Fruit fly (Drosophila melanogaster): ENCODE data around the gene CG17896.

The CG17896 gene

DNA sequence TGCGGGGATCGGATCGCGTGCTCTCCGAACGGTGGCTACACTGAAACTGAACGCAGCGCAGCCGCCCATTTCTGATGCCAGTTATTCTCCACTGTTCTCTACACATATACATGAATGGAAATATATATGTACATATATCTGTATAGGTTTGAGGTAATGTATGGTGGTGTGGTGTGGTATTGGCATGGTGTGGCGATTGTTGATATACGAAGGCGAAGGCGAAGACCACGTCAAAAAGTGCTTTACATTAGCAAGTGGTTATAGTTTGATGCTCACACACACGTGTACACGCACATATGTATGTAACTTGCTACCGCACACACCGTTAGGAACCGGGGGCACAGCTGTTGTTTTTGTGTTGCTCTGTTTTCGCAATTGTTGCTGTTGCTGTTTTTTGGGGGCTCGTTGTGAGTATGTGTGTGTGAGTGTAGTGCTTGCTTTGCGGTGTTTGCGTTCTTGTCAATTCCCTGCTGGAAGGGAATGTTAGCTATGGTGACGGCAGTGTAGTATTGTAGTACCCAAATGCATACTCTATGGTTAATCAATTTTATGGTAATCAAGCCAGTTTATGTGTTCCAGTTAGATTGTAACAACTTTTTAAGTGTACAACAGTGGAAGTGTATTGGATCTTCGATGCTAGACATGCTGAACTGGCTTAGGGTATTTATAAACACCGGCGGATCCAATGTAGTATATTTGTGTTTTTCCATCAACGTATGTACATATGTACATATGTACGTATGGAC is at the start of gene CG17896 (continued):
- TF ChIP-seq CG13894 (tag; optimal IDR thresholded peaks at IDR 0.05): peak; percentile 97
- peak; percentile 99 for TF ChIP-seq HmgZ (tag; optimal IDR thresholded peaks at IDR 0.05)
- TF ChIP-seq crol (GFP tag; IDR thresholded peaks at IDR 0.05): no peak
- no peak for TF ChIP-seq tio (GFP tag; optimal IDR thresholded peaks at IDR 0.05)
- peak; percentile 95 for TF ChIP-seq CG3726 (GFP tag; IDR thresholded peaks at IDR 0.05)
- TF ChIP-seq pho (GFP tag; optimal IDR thresholded peaks at IDR 0.05): peak; percentile 99
- peak; percentile 97 for TF ChIP-seq Optix (GFP tag; IDR thresholded peaks at IDR 0.05)
- TF ChIP-seq CG11247 (GFP tag; IDR thresholded peaks at IDR 0.05): peak; percentile 98
- TF ChIP-seq CG17359 (tag; optimal IDR thresholded peaks at IDR 0.05): peak; percentile 97
- TF ChIP-seq HLH54F (GFP tag; optimal IDR thresholded peaks at IDR 0.05): peak; percentile 99
- TF ChIP-seq dati (GFP tag; IDR thresholded peaks at IDR 0.05): peak; percentile 90
- TF ChIP-seq Rfx (GFP tag; IDR thresholded peaks at IDR 0.05): peak; percentile 100
- TF ChIP-seq CG17912 (GFP tag; optimal IDR thresholded peaks at IDR 0.05): peak; percentile 50
- TF ChIP-seq gsb-n (tag; optimal IDR thresholded peaks at IDR 0.05): peak; percentile 88
- TF ChIP-seq exex (tag; optimal IDR thresholded peaks at IDR 0.05): peak; percentile 91
- TF ChIP-seq sisA (GFP tag; IDR thresholded peaks at IDR 0.05): peak; percentile 98
- peak; percentile 99 for TF ChIP-seq Gug (GFP tag; IDR thresholded peaks at IDR 0.05)
- no peak for TF ChIP-seq hth (optimal IDR thresholded peaks at IDR 0.05)
- peak; percentile 94 for TF ChIP-seq CG11560 (tag; IDR thresholded peaks at IDR 0.05)
- peak; percentile 99 for TF ChIP-seq Atf6 (GFP tag; IDR thresholded peaks at IDR 0.05)
- peak; percentile 98 for TF ChIP-seq CG30403 (GFP tag; optimal IDR thresholded peaks at IDR 0.05)
- TF ChIP-seq CG14860 (GFP tag; IDR thresholded peaks at IDR 0.05; ENCODE audit: partially characterized antibody): no peak
- peak; percentile 88 for TF ChIP-seq ewg (GFP tag; optimal IDR thresholded peaks at IDR 0.05)
- TF ChIP-seq Sin3A (optimal IDR thresholded peaks at IDR 0.05): no peak
- TF ChIP-seq prd (optimal IDR thresholded peaks at IDR 0.05): no peak
- peak; percentile 99 for TF ChIP-seq prd (GFP tag; IDR thresholded peaks at IDR 0.05)
- peak; percentile 95 for TF ChIP-seq CG14050 (GFP tag; IDR thresholded peaks at IDR 0.05)
- TF ChIP-seq ftz-f1 (GFP tag; optimal IDR thresholded peaks at IDR 0.05): peak; percentile 19
- TF ChIP-seq CG12219 (GFP tag; optimal IDR thresholded peaks at IDR 0.05): peak; percentile 98
- peak; percentile 99 for TF ChIP-seq wdn (GFP tag; IDR thresholded peaks at IDR 0.05)
- TF ChIP-seq Meics (GFP tag; optimal IDR thresholded peaks at IDR 0.05): peak; percentile 98
- no peak for TF ChIP-seq CG17568 (GFP tag; optimal IDR thresholded peaks at IDR 0.05)
- peak; percentile 99 for TF ChIP-seq CG7786 (GFP tag; optimal IDR thresholded peaks at IDR 0.05)
- peak; percentile 95 for TF ChIP-seq CG11093 (GFP tag; IDR thresholded peaks at IDR 0.05)
- no peak for TF ChIP-seq CG7963 (GFP tag; IDR thresholded peaks at IDR 0.05; ENCODE audit: partially characterized antibody)
- peak; percentile 96 for TF ChIP-seq cwo (GFP tag; optimal IDR thresholded peaks at IDR 0.05)
- peak; percentile 75 for TF ChIP-seq CG17186 (GFP tag; optimal IDR thresholded peaks at IDR 0.05)
- TF ChIP-seq YL-1 (GFP tag; optimal IDR thresholded peaks at IDR 0.05): peak; percentile 39
- TF ChIP-seq hbn (GFP tag; IDR thresholded peaks at IDR 0.05; ENCODE audit: partially characterized antibody): no peak
- TF ChIP-seq bigmax (GFP tag; optimal IDR thresholded peaks at IDR 0.05): peak; percentile 65
- TF ChIP-seq gfzf (GFP tag; optimal IDR thresholded peaks at IDR 0.05): peak; percentile 34
- peak; percentile 97 for TF ChIP-seq Hr3 (GFP tag; optimal IDR thresholded peaks at IDR 0.05)
- TF ChIP-seq CG9727 (GFP tag; optimal IDR thresholded peaks at IDR 0.05): peak; percentile 96
- peak; percentile 98 for TF ChIP-seq crc (GFP tag; optimal IDR thresholded peaks at IDR 0.05)
- peak; percentile 97 for TF ChIP-seq CG11695 (GFP tag; IDR thresholded peaks at IDR 0.05)
- TF ChIP-seq gsb (GFP tag; IDR thresholded peaks at IDR 0.05): peak; percentile 98
- TF ChIP-seq MESR4 (GFP tag; optimal IDR thresholded peaks at IDR 0.05): peak; percentile 61
- peak; percentile 98 for TF ChIP-seq jumu (GFP tag; optimal IDR thresholded peaks at IDR 0.05)
- peak in 1 of 2 experiments; percentile 75 for TF ChIP-seq Hr78 (GFP tag; optimal IDR thresholded peaks at IDR 0.05)
- TF ChIP-seq pum (GFP tag; optimal IDR thresholded peaks at IDR 0.05): peak; percentile 98

All from whole organism, embryonic.